Fruit fly (Drosophila melanogaster): Measurements from ENCODE around the gene HP4.

The HP4 gene

DNA sequence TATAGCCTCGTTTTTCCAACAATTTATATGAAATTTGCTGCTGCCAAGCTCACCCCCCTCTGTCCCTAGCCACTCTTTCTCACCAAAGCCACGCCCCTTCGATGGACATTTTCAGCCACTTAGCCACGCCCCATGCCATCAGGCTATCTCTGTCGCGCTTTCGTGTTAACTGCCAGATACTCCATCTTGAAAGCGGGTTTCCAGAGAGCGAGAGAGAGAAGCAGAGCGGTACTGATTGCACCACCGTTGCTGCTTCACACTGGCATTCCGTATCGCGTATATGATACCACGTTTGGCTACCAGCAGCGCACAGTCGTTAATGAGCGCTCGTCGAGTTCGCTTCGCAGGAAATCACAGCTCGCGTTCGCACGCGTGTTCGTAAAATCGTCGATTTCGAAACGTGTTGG is 28.1 kb downstream of the HP4 start, which contains the start of gene exex (continued):
- TF ChIP-seq CG14014 (GFP tag; IDR thresholded peaks at IDR 0.05) (no peak), Stat92E (GFP tag; optimal IDR thresholded peaks at IDR 0.05) (peak in 1 of 3 experiments; percentile 82), CG17829 (tag; optimal IDR thresholded peaks at IDR 0.05) (peak; percentile 28), stwl (tag; optimal IDR thresholded peaks at IDR 0.05) (no peak), ci (GFP tag; IDR thresholded peaks at IDR 0.05) (peak; percentile 43; the same call in 1 of the 3 replicates), unpg (GFP tag; optimal IDR thresholded peaks at IDR 0.05) (peak; percentile 1), Nf-YC (tag; optimal IDR thresholded peaks at IDR 0.05) (peak; percentile 97), oc (tag; optimal IDR thresholded peaks at IDR 0.05) (peak; percentile 14), CG34224 (GFP tag; IDR thresholded peaks at IDR 0.05; ENCODE audit: partially characterized antibody) (peak; percentile 20; the same call in 1 of the 3 replicates), gcm (GFP tag; optimal IDR thresholded peaks at IDR 0.05) (peak; percentile 67), sisA (GFP tag; IDR thresholded peaks at IDR 0.05) (no peak), vvl (GFP tag; IDR thresholded peaks at IDR 0.05) (peak; percentile 59; the same call in 1 of the 2 replicates), CG2712 (tag; optimal IDR thresholded peaks at IDR 0.05) (peak; percentile 14), CG9609 (GFP tag; optimal IDR thresholded peaks at IDR 0.05) (no peak), CG1832 (GFP tag; optimal IDR thresholded peaks at IDR 0.05) (peak; percentile 89), Jarid2 (GFP tag; optimal IDR thresholded peaks at IDR 0.05) (peak; percentile 84), Trl (optimal IDR thresholded peaks at IDR 0.05) (peak; percentile 61 to 80), Trl (GFP tag; optimal IDR thresholded peaks at IDR 0.05) (peak; percentile 23), Hey (tag; optimal IDR thresholded peaks at IDR 0.05) (peak; percentile 4), CoRest (tag; optimal IDR thresholded peaks at IDR 0.05) (peak; percentile 25), HLHmδ (GFP tag; optimal IDR thresholded peaks at IDR 0.05) (peak; percentile 36), HmgZ (tag; optimal IDR thresholded peaks at IDR 0.05) (peak; percentile 48), nerfin-1 (tag; optimal IDR thresholded peaks at IDR 0.05) (peak; percentile 41), pros (GFP tag; optimal IDR thresholded peaks at IDR 0.05) (peak; percentile 47), sna (GFP tag; IDR thresholded peaks at IDR 0.05; ENCODE audit: partially characterized antibody) (peak; percentile 44; the same call in 1 of the 2 replicates), yki (optimal IDR thresholded peaks at IDR 0.05) (peak; percentile 48), lab (GFP tag; optimal IDR thresholded peaks at IDR 0.05) (peak; percentile 18), seq (GFP tag; IDR thresholded peaks at IDR 0.05) (peak; percentile 81), cg (GFP tag; optimal IDR thresholded peaks at IDR 0.05) (peak; percentile 27), Bgb (GFP tag; IDR thresholded peaks at IDR 0.05; ENCODE audit: partially characterized antibody) (peak; percentile 48; the same call in 1 of the 2 replicates), CG3065 (GFP tag; optimal IDR thresholded peaks at IDR 0.05) (peak; percentile 62), Ets97D (GFP tag; optimal IDR thresholded peaks at IDR 0.05) (no peak), Deaf1 (tag; optimal IDR thresholded peaks at IDR 0.05) (peak; percentile 69), CG16813 (GFP tag; IDR thresholded peaks at IDR 0.05; ENCODE audit: partially characterized antibody) (peak; percentile 16; the same call in 1 of the 3 replicates), corto (GFP tag; optimal IDR thresholded peaks at IDR 0.05) (no peak), CG12071 (GFP tag; optimal IDR thresholded peaks at IDR 0.05) (peak; percentile 10), wek (GFP tag; optimal IDR thresholded peaks at IDR 0.05) (no peak), CG8924 (tag; optimal IDR thresholded peaks at IDR 0.05) (peak; percentile 4), Ets65A (GFP tag) (peak; percentile 64), amos (GFP tag; IDR thresholded peaks at IDR 0.05; ENCODE audit: partially characterized antibody) (peak; percentile 17; the same call in 1 of the 2 replicates), Rx (GFP tag; IDR thresholded peaks at IDR 0.05) (no peak), ewg (GFP tag; optimal IDR thresholded peaks at IDR 0.05) (peak; percentile 5), chinmo (GFP tag; IDR thresholded peaks at IDR 0.05; ENCODE audit: partially characterized antibody) (0 out of 4 replicates have a peak, but pooled peaks have one; percentile 67)

All from whole organism, embryonic.